Worm (Caenorhabditis elegans) whole organism, L1 larva: ENCODE data around the gene F52H2.1.

Source experiments
- C16A3.4 ChIP-seq: fragments of 150-350 bp; optimal IDR thresholded peaks from 2 replicates; lab custom pipeline; 2014; ENCODE audit warnings: missing biosample characterization, missing genetic modification characterization
- C34B4.2 ChIP-seq: sonication (generic microtip); optimal IDR thresholded peaks from 2 replicates; lab custom pipeline; 2017; ENCODE audit warnings: mild to moderate bottlenecking, missing genetic modification characterization, missing compliant biosample characterization
- Y116A8C.19 ChIP-seq: sonication (generic microtip); optimal IDR thresholded peaks from 2 replicates; lab custom pipeline; 2016; ENCODE audit warnings: missing compliant biosample characterization, missing genetic modification characterization, borderline replicate concordance
- aha-1 ChIP-seq: fragments of 150-350 bp; optimal IDR thresholded peaks from 2 replicates; lab custom pipeline; 2014; ENCODE audit warnings: missing biosample characterization, missing genetic modification characterization
- alr-1 ChIP-seq: fragments of 200-800 bp; sonication (Bioruptor generic); optimal IDR thresholded peaks from 2 replicates; lab custom pipeline; 2018; ENCODE audit warnings: borderline replicate concordance, mild to moderate bottlenecking, missing genetic modification characterization, missing compliant biosample characterization
- aly-2 ChIP-seq: fragments of 150-350 bp; optimal IDR thresholded peaks from 2 replicates; lab custom pipeline; 2014; ENCODE audit warnings: missing biosample characterization, missing genetic modification characterization
- ama-1 ChIP-seq: fragments of 150-350 bp; optimal IDR thresholded peaks from 2 replicates; lab custom pipeline; 2014
- ceh-88 ChIP-seq: fragments of 200-800 bp; sonication (Bioruptor generic); IDR thresholded peaks from 2 replicates; pipeline ENCODE4 v1.3.6; 2022; ENCODE audit warnings: missing genetic modification characterization, missing compliant biosample characterization
- ces-1 ChIP-seq: fragments of 150-350 bp; optimal IDR thresholded peaks from 2 replicates; lab custom pipeline; 2014; ENCODE audit warnings: missing biosample characterization, missing genetic modification reagents, missing genetic modification characterization
- dpl-1 ChIP-seq, 3 experiments: fragments of 150-350 bp in 2 of 3; sonication (generic microtip) in 1 of 3; optimal IDR thresholded peaks; 2 replicates each; lab custom pipeline; 2014 to 2017; ENCODE audit warnings: missing biosample characterization in 3 of 3, missing genetic modification characterization in 3 of 3, missing genetic modification reagents in 3 of 3
- dsc-1 ChIP-seq: sonication (generic microtip); optimal IDR thresholded peaks from 2 replicates; lab custom pipeline; 2016; ENCODE audit warnings: mild to moderate bottlenecking, missing genetic modification characterization, missing compliant biosample characterization
- efl-1 ChIP-seq, 4 experiments: fragments of 150-350 bp; optimal IDR thresholded peaks in 3 of 4; peaks in 1 of 4; 1 replicate in 1 of 4; 2 replicates in 3 of 4; lab custom pipeline; 2014; ENCODE audit warnings: missing biosample characterization in 2 of 4, missing genetic modification characterization in 2 of 4, missing genetic modification reagents in 2 of 4
- efl-3 ChIP-seq: fragments of 200-800 bp; sonication (Bioruptor generic); optimal IDR thresholded peaks from 2 replicates; lab custom pipeline; 2018; ENCODE audit warnings: mild to moderate bottlenecking, missing genetic modification characterization, missing compliant biosample characterization
- egl-13 ChIP-seq: sonication (generic microtip); optimal IDR thresholded peaks from 2 replicates; lab custom pipeline; 2016; ENCODE audit warnings: missing genotype, missing genetic modification reagents, missing genetic modification characterization, missing compliant biosample characterization
- egl-27 ChIP-seq, 2 experiments: fragments of 150-350 bp in 1 of 2; sonication (generic microtip); optimal IDR thresholded peaks; 3 replicates each; lab custom pipeline; 2017 to 2018; ENCODE audit warnings: missing biosample characterization in 2 of 2, missing genetic modification characterization in 2 of 2, missing genetic modification reagents in 2 of 2
- elt-2 ChIP-seq: sonication (generic microtip); optimal IDR thresholded peaks from 2 replicates; lab custom pipeline; 2016; ENCODE audit warnings: missing genetic modification characterization, mild to moderate bottlenecking, inconsistent platforms, missing compliant biosample characterization, missing genetic modification reagents
- fkh-10 ChIP-seq: sonication (generic microtip); optimal IDR thresholded peaks from 2 replicates; lab custom pipeline; 2017; ENCODE audit warnings: missing biosample characterization, missing genetic modification reagents, missing genetic modification characterization
- hlh-4 ChIP-seq: sonication (generic microtip); optimal IDR thresholded peaks from 2 replicates; lab custom pipeline; 2016; ENCODE audit warnings: mild to moderate bottlenecking, missing genetic modification characterization, missing compliant biosample characterization
- hpl-2 ChIP-seq: fragments of 150-350 bp; optimal IDR thresholded peaks from 2 replicates; lab custom pipeline; 2014; ENCODE audit warnings: missing biosample characterization, missing genetic modification reagents, missing genetic modification characterization
- isw-1 ChIP-seq: fragments of 200-800 bp; sonication (Bioruptor generic); IDR thresholded peaks from 2 replicates; pipeline ENCODE4 v1.3.6; 2022; ENCODE audit warnings: missing genetic modification characterization, missing compliant biosample characterization
- jun-1 ChIP-seq: fragments of 150-350 bp; optimal IDR thresholded peaks from 2 replicates; lab custom pipeline; 2014; ENCODE audit warnings: missing biosample characterization, missing genetic modification reagents, missing genetic modification characterization
- lin-13 ChIP-seq: fragments of 150-350 bp; optimal IDR thresholded peaks from 2 replicates; lab custom pipeline; 2014; ENCODE audit warnings: missing biosample characterization, missing genetic modification reagents, missing genetic modification characterization
- lin-35 ChIP-seq, 2 experiments: fragments of 150-350 bp; optimal IDR thresholded peaks; 2 replicates each; lab custom pipeline; 2014; ENCODE audit warnings: missing biosample characterization in 2 of 2, missing genetic modification characterization in 2 of 2, missing genetic modification reagents in 2 of 2
- lir-3 ChIP-seq: sonication (generic microtip); optimal IDR thresholded peaks from 2 replicates; lab custom pipeline; 2016; ENCODE audit warnings: mild to moderate bottlenecking, missing genetic modification characterization, moderate library complexity, missing compliant biosample characterization; ENCODE audit not compliant: poor library complexity
- mab-9 ChIP-seq: fragments of 200-800 bp; sonication (Bioruptor generic); IDR thresholded peaks from 2 replicates; pipeline ENCODE4 v1.3.6; 2022; ENCODE audit warnings: missing genetic modification reagents, missing genetic modification characterization, missing compliant biosample characterization
- mdl-1 ChIP-seq, 2 experiments: fragments of 150-350 bp; optimal IDR thresholded peaks; 2 replicates each; lab custom pipeline; 2014 to 2017; ENCODE audit warnings: missing biosample characterization in 2 of 2, missing genetic modification characterization in 2 of 2, inconsistent platforms in 1 of 2
- mef-2 ChIP-seq: fragments of 150-350 bp; optimal IDR thresholded peaks from 2 replicates; lab custom pipeline; 2014; ENCODE audit warnings: missing biosample characterization, missing genetic modification characterization
- mep-1 ChIP-seq: fragments of 150-350 bp; optimal IDR thresholded peaks from 2 replicates; lab custom pipeline; 2014; ENCODE audit warnings: missing biosample characterization, missing genetic modification characterization
- nhr-20 ChIP-seq: sonication (generic microtip); optimal IDR thresholded peaks from 2 replicates; lab custom pipeline; 2016; ENCODE audit warnings: mild to moderate bottlenecking, missing genetic modification characterization, missing compliant biosample characterization
- nhr-237 ChIP-seq: fragments of 150-350 bp; optimal IDR thresholded peaks from 2 replicates; lab custom pipeline; 2014; ENCODE audit warnings: missing biosample characterization, missing genetic modification characterization
- nhr-28 ChIP-seq: fragments of 150-350 bp; optimal IDR thresholded peaks from 2 replicates; lab custom pipeline; 2014; ENCODE audit warnings: missing biosample characterization, missing genetic modification characterization
- nhr-47 ChIP-seq: sonication (generic microtip); optimal IDR thresholded peaks from 2 replicates; lab custom pipeline; 2016; ENCODE audit warnings: mild to moderate bottlenecking, missing genetic modification characterization, moderate library complexity, missing compliant biosample characterization
- nhr-71 ChIP-seq: sonication (generic microtip); optimal IDR thresholded peaks from 2 replicates; lab custom pipeline; 2016; ENCODE audit warnings: mild to moderate bottlenecking, missing genetic modification characterization, moderate library complexity, missing compliant biosample characterization
- nhr-77 ChIP-seq: fragments of 150-350 bp; optimal IDR thresholded peaks from 2 replicates; lab custom pipeline; 2014; ENCODE audit warnings: missing biosample characterization, missing genetic modification characterization
- nhr-84 ChIP-seq: sonication (generic microtip); optimal IDR thresholded peaks from 2 replicates; lab custom pipeline; 2017; ENCODE audit warnings: missing biosample characterization, missing genetic modification characterization
- nhr-85 ChIP-seq: sonication (generic microtip); peaks from one replicate; lab custom pipeline; 2016; ENCODE audit warnings: missing genetic modification characterization, inconsistent platforms, missing compliant biosample characterization
- nhr-90 ChIP-seq: sonication (generic microtip); optimal IDR thresholded peaks from 2 replicates; lab custom pipeline; 2016; ENCODE audit warnings: mild to moderate bottlenecking, missing genetic modification characterization, missing compliant biosample characterization; ENCODE audit not compliant: poor library complexity
- pag-3 ChIP-seq: sonication (generic microtip); optimal IDR thresholded peaks from 2 replicates; lab custom pipeline; 2017; ENCODE audit warnings: missing genetic modification characterization, mild to moderate bottlenecking, missing compliant biosample characterization, antibody characterized with exemption, borderline replicate concordance; ENCODE audit not compliant: insufficient read depth
- rnt-1 ChIP-seq: sonication (generic microtip); optimal IDR thresholded peaks from 2 replicates; lab custom pipeline; 2016; ENCODE audit warnings: mild to moderate bottlenecking, missing genetic modification characterization, moderate library complexity, missing compliant biosample characterization
- skn-1 ChIP-seq: fragments of 150-350 bp; optimal IDR thresholded peaks from 2 replicates; lab custom pipeline; 2014; ENCODE audit warnings: missing biosample characterization, missing genetic modification characterization
- sup-37 ChIP-seq: fragments of 200-800 bp; sonication (Bioruptor generic); optimal IDR thresholded peaks from 2 replicates; lab custom pipeline; 2018; ENCODE audit warnings: mild to moderate bottlenecking, missing genetic modification characterization, missing compliant biosample characterization
- unc-130 ChIP-seq: fragments of 150-350 bp; optimal IDR thresholded peaks from 2 replicates; lab custom pipeline; 2017; ENCODE audit warnings: missing biosample characterization, missing genetic modification characterization, inconsistent platforms
- unc-30 ChIP-seq: sonication (generic microtip); optimal IDR thresholded peaks from 2 replicates; lab custom pipeline; 2017; ENCODE audit warnings: missing biosample characterization, missing genetic modification characterization
- unc-62 ChIP-seq: fragments of 150-350 bp; optimal IDR thresholded peaks from 2 replicates; lab custom pipeline; 2014; ENCODE audit warnings: missing biosample characterization, missing genetic modification reagents, missing genetic modification characterization
- unc-86 ChIP-seq: sonication (generic microtip); optimal IDR thresholded peaks from 2 replicates; lab custom pipeline; 2016; ENCODE audit warnings: missing genetic modification characterization, missing compliant biosample characterization
- vab-15 ChIP-seq: sonication (generic microtip); optimal IDR thresholded peaks from 2 replicates; lab custom pipeline; 2017; ENCODE audit warnings: missing genotype, mild to moderate bottlenecking, missing genetic modification characterization, missing compliant biosample characterization
- xbp-1 ChIP-seq: sonication (generic microtip); optimal IDR thresholded peaks from 2 replicates; lab custom pipeline; 2016; ENCODE audit warnings: missing genetic modification characterization, missing compliant biosample characterization
- zag-1 ChIP-seq: fragments of 150-350 bp; optimal IDR thresholded peaks from 2 replicates; lab custom pipeline; 2014; ENCODE audit warnings: missing biosample characterization, missing genetic modification characterization
- ztf-11 ChIP-seq, 2 experiments: sonication (generic microtip); optimal IDR thresholded peaks; 2 replicates each; lab custom pipeline; 2016 to 2017; ENCODE audit warnings: missing genetic modification characterization in 2 of 2, missing biosample characterization in 1 of 2, missing compliant biosample characterization in 1 of 2
- ztf-4 ChIP-seq: fragments of 150-350 bp; optimal IDR thresholded peaks from 2 replicates; lab custom pipeline; 2014; ENCODE audit warnings: missing biosample characterization, missing genetic modification characterization

The F52H2.1 gene

DNA sequence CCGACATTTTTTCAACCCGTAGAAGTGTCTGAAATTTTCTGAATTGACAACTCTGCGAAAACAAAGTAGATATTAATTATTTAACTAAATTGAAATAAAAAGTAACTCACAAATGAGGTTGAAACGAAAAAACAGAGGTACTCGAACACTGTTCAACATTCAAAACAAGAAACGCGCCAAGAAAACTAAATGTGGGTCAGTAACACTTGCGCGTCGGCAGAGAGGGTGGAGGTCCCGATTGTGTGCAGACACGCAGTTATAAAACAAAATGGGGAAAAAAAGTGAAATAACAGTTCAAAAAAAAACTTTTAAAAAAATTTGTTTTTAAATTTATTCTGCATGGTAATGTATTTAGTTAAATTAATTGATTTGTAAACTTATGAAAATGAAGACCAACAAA is 13.5 kb upstream of the F52H2.1 start (continued):
- TF ChIP-seq sup-37 (GFP tag; lab: Kevin White, UChicago) (no peak), mab-9 (GFP tag; lab: Robert Waterston, UW) (no peak), lin-13 (GFP tag; lab: Kevin White, UChicago) (no peak), dpl-1 (GFP tag; optimal IDR thresholded peaks at IDR 0.05; lab: Kevin White, UChicago) (peak in 2 of 3 experiments; percentile 37 to 46), unc-130 (tag; lab: Kevin White, UChicago) (no peak), nhr-85 (peak; percentile 44), egl-13 (tag; lab: Kevin White, UChicago) (peak; percentile 5), nhr-47 (tag; lab: Kevin White, UChicago) (peak; percentile 50), dsc-1 (peak; percentile 5), lin-35 (GFP tag; optimal IDR thresholded peaks at IDR 0.05; lab: Kevin White, UChicago) (peak; percentile 1 to 62), efl-1 (optimal IDR thresholded peaks at IDR 0.05; lab: Kevin White, UChicago) (peak; percentile 6 to 33), efl-1 (GFP tag; optimal IDR thresholded peaks at IDR 0.05 in 1 of 2; lab: Kevin White, UChicago) (peak in 1 of 2 experiments; percentile 85), unc-62 (no peak), nhr-28 (tag; lab: Kevin White, UChicago) (no peak), ztf-4 (tag; lab: Kevin White, UChicago) (no peak), mep-1 (peak; percentile 33), jun-1 (no peak), lir-3 (tag; lab: Kevin White, UChicago) (no peak), zag-1 (no peak), nhr-84 (tag; lab: Kevin White, UChicago) (no peak), rnt-1 (tag; lab: Kevin White, UChicago) (peak; percentile 62), aha-1 (tag; lab: Kevin White, UChicago) (no peak), ama-1 (lab: Kevin White, UChicago) (no peak), ztf-11 (tag; optimal IDR thresholded peaks at IDR 0.05; lab: Kevin White, UChicago) (no peak), fkh-10 (no peak), hlh-4 (tag; lab: Kevin White, UChicago) (no peak), nhr-237 (tag; lab: Kevin White, UChicago) (no peak), C34B4.2 (tag; lab: Kevin White, UChicago) (no peak), ceh-88 (GFP tag; lab: Robert Waterston, UW) (no peak), alr-1 (no peak), unc-86 (tag; lab: Kevin White, UChicago) (peak; percentile 9), aly-2 (tag; lab: Kevin White, UChicago) (no peak), skn-1 (tag; lab: Kevin White, UChicago) (peak; percentile 89), egl-27 (tag; optimal IDR thresholded peaks at IDR 0.05; lab: Kevin White, UChicago) (no peak), nhr-71 (tag; lab: Kevin White, UChicago) (peak; percentile 65), hpl-2 (GFP tag; lab: Kevin White, UChicago) (no peak), ces-1 (GFP tag; lab: Kevin White, UChicago) (no peak), nhr-77 (tag; lab: Kevin White, UChicago) (no peak), efl-3 (GFP tag; lab: Kevin White, UChicago) (no peak), C16A3.4 (tag; lab: Kevin White, UChicago) (peak; percentile 18), mdl-1 (tag; optimal IDR thresholded peaks at IDR 0.05; lab: Kevin White, UChicago) (peak in 1 of 2 experiments; percentile 9), pag-3 (tag; lab: Kevin White, UChicago) (peak; percentile 5), xbp-1 (tag; lab: Kevin White, UChicago) (peak; percentile 32), nhr-90 (tag; lab: Kevin White, UChicago) (no peak), unc-30 (tag; lab: Kevin White, UChicago) (no peak), vab-15 (tag; lab: Kevin White, UChicago) (no peak), elt-2 (no peak), mef-2 (tag; lab: Kevin White, UChicago) (no peak), Y116A8C.19 (tag; lab: Kevin White, UChicago) (no peak), nhr-20 (tag; lab: Kevin White, UChicago) (peak; percentile 43), isw-1 (GFP tag; lab: Robert Waterston, UW) (no peak)
- TF ChIP-seq, all 84 proteins: peak for 23
